Fruit fly (Drosophila melanogaster) whole organism, embryonic: Measurements from ENCODE around the gene crc.

Experiments used
- Ada2b ChIP-seq: fragments of 200-800 bp; sonication (Bioruptor generic); IDR thresholded peaks from 2 replicates; pipeline ENCODE4 v1.3.6; 2022; ENCODE audit warnings: missing biosample characterization, missing genetic modification characterization
- Aef1 ChIP-seq: fragments of 200-800 bp; sonication (Bioruptor generic); IDR thresholded peaks from 3 replicates; pipeline ENCODE4 v1.3.6; 2022; ENCODE audit warnings: missing biosample characterization, missing genetic modification characterization
- Atf3 ChIP-seq: fragments of 200-800 bp; sonication (Bioruptor generic); optimal IDR thresholded peaks from 3 replicates; lab custom pipeline; 2016; ENCODE audit warnings: missing biosample characterization, missing genetic modification characterization
- CG10979 ChIP-seq: fragments of 200-800 bp; sonication (Bioruptor generic); optimal IDR thresholded peaks from 2 replicates; lab custom pipeline; 2018; ENCODE audit warnings: missing biosample characterization, mild to moderate bottlenecking, missing genetic modification characterization, moderate library complexity
- CG11456 ChIP-seq: fragments of 200-800 bp; sonication (Bioruptor generic); IDR thresholded peaks from 3 replicates; pipeline ENCODE4 v1.3.6; 2022; ENCODE audit warnings: missing biosample characterization, missing genetic modification characterization
- CG13296 ChIP-seq: fragments of 200-800 bp; sonication (Bioruptor generic); optimal IDR thresholded peaks from 3 replicates; lab custom pipeline; 2018; ENCODE audit warnings: missing biosample characterization, mild to moderate bottlenecking, missing genetic modification characterization
- CG1529 ChIP-seq: fragments of 200-800 bp; sonication (Bioruptor generic); optimal IDR thresholded peaks from 3 replicates; lab custom pipeline; 2018; ENCODE audit warnings: missing biosample characterization, missing genetic modification characterization
- CG17361 ChIP-seq: fragments of 200-800 bp; sonication (Bioruptor generic); IDR thresholded peaks from 3 replicates; pipeline ENCODE4 v1.3.6; 2022; ENCODE audit warnings: missing biosample characterization, missing genetic modification characterization
- CG17912 ChIP-seq: fragments of 200-800 bp; sonication (Bioruptor generic); optimal IDR thresholded peaks from 2 replicates; lab custom pipeline; 2018; ENCODE audit warnings: missing biosample characterization, mild to moderate bottlenecking, missing genetic modification characterization
- CG18262 ChIP-seq: fragments of 200-800 bp; optimal IDR thresholded peaks from 3 replicates; lab custom pipeline; 2019; ENCODE audit warnings: missing biosample characterization, mild to moderate bottlenecking, missing genetic modification characterization, moderate library complexity
- CG3065 ChIP-seq: fragments of 200-800 bp; sonication (Bioruptor generic); optimal IDR thresholded peaks from 2 replicates; lab custom pipeline; 2016; ENCODE audit warnings: missing biosample characterization, missing genetic modification characterization
- CG31441 ChIP-seq: fragments of 200-800 bp; sonication (Bioruptor generic); IDR thresholded peaks from 2 replicates; pipeline ENCODE4 v1.3.6; 2022; ENCODE audit warnings: missing biosample characterization, missing genetic modification characterization
- CG34422 ChIP-seq: fragments of 200-800 bp; sonication (Bioruptor generic); IDR thresholded peaks from 3 replicates; pipeline ENCODE4 v1.3.6; 2022; ENCODE audit warnings: missing biosample characterization, missing genetic modification characterization
- CG3995 ChIP-seq: fragments of 200-800 bp; sonication (Bioruptor generic); optimal IDR thresholded peaks from 3 replicates; lab custom pipeline; 2016; ENCODE audit warnings: missing biosample characterization, missing genetic modification characterization
- CG4730 ChIP-seq: fragments of 200-800 bp; sonication (Bioruptor generic); IDR thresholded peaks from 2 replicates; pipeline ENCODE4 v1.3.6; 2022; ENCODE audit warnings: missing biosample characterization, missing genetic modification characterization
- CG6254 ChIP-seq: fragments of 200-800 bp; sonication (Bioruptor generic); optimal IDR thresholded peaks from 3 replicates; lab custom pipeline; 2017; ENCODE audit warnings: mild to moderate bottlenecking, missing biosample characterization, missing genetic modification reagents, missing genetic modification characterization
- CG8478 ChIP-seq: fragments of >200 bp; optimal IDR thresholded peaks from 2 replicates; lab custom pipeline; 2018
- D19A ChIP-seq: fragments of 200-800 bp; optimal IDR thresholded peaks from 3 replicates; lab custom pipeline; 2019; ENCODE audit warnings: missing biosample characterization, mild to moderate bottlenecking, missing genetic modification characterization, moderate library complexity
- E2f2 ChIP-seq: fragments of 200-800 bp; sonication (Bioruptor generic); IDR thresholded peaks from 2 replicates; pipeline ENCODE4 v1.3.6; 2022; ENCODE audit warnings: missing biosample characterization, missing genetic modification characterization
- ERR ChIP-seq: fragments of 200-800 bp; sonication (Bioruptor generic); optimal IDR thresholded peaks from 2 replicates; lab custom pipeline; 2016; ENCODE audit warnings: missing biosample characterization, missing genetic modification characterization
- Gug ChIP-seq: fragments of 200-800 bp; sonication (Bioruptor generic); IDR thresholded peaks from 4 replicates; pipeline ENCODE4 v1.3.6; 2022; ENCODE audit warnings: missing biosample characterization, missing genetic modification characterization
- MTF-1 ChIP-seq: fragments of 200-800 bp; sonication (Bioruptor generic); optimal IDR thresholded peaks from 2 replicates; lab custom pipeline; 2018; ENCODE audit warnings: missing biosample characterization, mild to moderate bottlenecking, missing genetic modification characterization, borderline replicate concordance
- NK7.1 ChIP-seq: fragments of 200-800 bp; sonication (Bioruptor generic); optimal IDR thresholded peaks from 3 replicates; lab custom pipeline; 2016; ENCODE audit warnings: missing biosample characterization, missing genetic modification characterization
- Nf-YA ChIP-seq: fragments of 200-800 bp; sonication (Bioruptor generic); IDR thresholded peaks from 2 replicates; pipeline ENCODE4 v1.3.6; 2022; ENCODE audit warnings: missing biosample characterization, missing genetic modification characterization
- Poxn ChIP-seq: fragments of 200-800 bp; sonication (Bioruptor generic); IDR thresholded peaks from 2 replicates; pipeline ENCODE4 v1.3.6; 2022; ENCODE audit warnings: missing biosample characterization, missing genetic modification characterization
- Rfx ChIP-seq: fragments of 200-800 bp; sonication (Bioruptor generic); IDR thresholded peaks from 2 replicates; pipeline ENCODE4 v1.3.6; 2022; ENCODE audit warnings: missing biosample characterization, missing genetic modification characterization
- Sox102F ChIP-seq: fragments of 200-800 bp; sonication (Bioruptor generic); optimal IDR thresholded peaks from 2 replicates; lab custom pipeline; 2018; ENCODE audit warnings: missing biosample characterization, mild to moderate bottlenecking, missing genetic modification characterization, moderate library complexity
- Ssrp ChIP-seq: fragments of 200-800 bp; sonication (Bioruptor generic); optimal IDR thresholded peaks from 2 replicates; lab custom pipeline; 2018; ENCODE audit warnings: missing biosample characterization, mild to moderate bottlenecking, missing genetic modification characterization, moderate library complexity
- Vsx1 ChIP-seq: fragments of 200-800 bp; sonication (Bioruptor generic); optimal IDR thresholded peaks from 2 replicates; lab custom pipeline; 2017; ENCODE audit warnings: missing biosample characterization, mild to moderate bottlenecking, missing genetic modification characterization, missing genetic modification reagents
- Xbp1 ChIP-seq: fragments of 200-800 bp; sonication (Bioruptor generic); optimal IDR thresholded peaks from 3 replicates; lab custom pipeline; 2016; ENCODE audit warnings: missing biosample characterization, mild to moderate bottlenecking, missing genetic modification characterization
- bsh ChIP-seq, 2 experiments: fragments of 200-800 bp; sonication (Bioruptor generic); optimal IDR thresholded peaks; 2 replicates each; lab custom pipeline; 2017 to 2018; ENCODE audit warnings: mild to moderate bottlenecking in 2 of 2, missing biosample characterization in 2 of 2, missing genetic modification characterization in 2 of 2, moderate library complexity in 1 of 2
- caup ChIP-seq: fragments of 200-800 bp; sonication (Bioruptor generic); optimal IDR thresholded peaks from 3 replicates; lab custom pipeline; 2017; ENCODE audit warnings: missing biosample characterization, mild to moderate bottlenecking, missing genetic modification characterization, moderate library complexity; ENCODE audit not compliant: severe bottlenecking
- chm ChIP-seq: fragments of 200-800 bp; sonication (Bioruptor generic); IDR thresholded peaks from 2 replicates; pipeline ENCODE4 v1.3.6; 2022; ENCODE audit warnings: missing biosample characterization, missing genetic modification characterization
- dati ChIP-seq: fragments of 200-800 bp; sonication (Bioruptor generic); IDR thresholded peaks from 2 replicates; pipeline ENCODE4 v1.3.6; 2022; ENCODE audit warnings: missing biosample characterization, missing genetic modification characterization
- dmrt11E ChIP-seq: fragments of 200-800 bp; sonication (Bioruptor generic); optimal IDR thresholded peaks from 3 replicates; lab custom pipeline; 2018; ENCODE audit warnings: missing biosample characterization, mild to moderate bottlenecking, missing genetic modification characterization, moderate library complexity
- dmrt99B ChIP-seq: fragments of 200-800 bp; sonication (Bioruptor generic); optimal IDR thresholded peaks from 2 replicates; lab custom pipeline; 2018; ENCODE audit warnings: missing biosample characterization, mild to moderate bottlenecking, missing genetic modification characterization, moderate library complexity
- ems ChIP-seq: fragments of 200-800 bp; sonication (Bioruptor generic); optimal IDR thresholded peaks from 3 replicates; lab custom pipeline; 2016; ENCODE audit warnings: missing biosample characterization, missing genetic modification characterization
- exex ChIP-seq: fragments of 200-800 bp; sonication (Bioruptor generic); optimal IDR thresholded peaks from 4 replicates; lab custom pipeline; 2018; ENCODE audit warnings: missing biosample characterization, mild to moderate bottlenecking, missing genetic modification characterization, moderate library complexity
- gem ChIP-seq: fragments of 200-800 bp; sonication (Bioruptor generic); optimal IDR thresholded peaks from 2 replicates; lab custom pipeline; 2019; ENCODE audit warnings: missing biosample characterization, mild to moderate bottlenecking, missing genetic modification characterization, moderate library complexity
- ind ChIP-seq: fragments of 200-800 bp; sonication (Bioruptor generic); optimal IDR thresholded peaks from 3 replicates; lab custom pipeline; 2016; ENCODE audit warnings: missing biosample characterization, missing genetic modification characterization
- onecut ChIP-seq: fragments of 200-800 bp; sonication (Bioruptor generic); IDR thresholded peaks from 2 replicates; pipeline ENCODE4 v1.3.6; 2022; ENCODE audit warnings: missing biosample characterization, missing genetic modification characterization
- row ChIP-seq: fragments of 200-800 bp; sonication (Bioruptor generic); IDR thresholded peaks from 3 replicates; pipeline ENCODE4 v1.3.6; 2022; ENCODE audit warnings: missing biosample characterization, missing genetic modification characterization
- sens ChIP-seq: fragments of 200-800 bp; sonication (Bioruptor generic); peaks from one replicate; lab custom pipeline; 2016; ENCODE audit warnings: missing biosample characterization, missing genetic modification characterization
- sens-2 ChIP-seq: fragments of 200-800 bp; sonication (Bioruptor generic); IDR thresholded peaks from 2 replicates; pipeline ENCODE4 v1.3.6; 2022; ENCODE audit warnings: missing biosample characterization, missing genetic modification characterization
- sob ChIP-seq: fragments of 200-800 bp; sonication (Bioruptor generic); IDR thresholded peaks from 2 replicates; pipeline ENCODE4 v1.3.6; 2022; ENCODE audit warnings: missing biosample characterization, missing genetic modification characterization
- sug ChIP-seq: fragments of 200-800 bp; optimal IDR thresholded peaks from 2 replicates; lab custom pipeline; 2019; ENCODE audit warnings: missing biosample characterization, mild to moderate bottlenecking, missing genetic modification characterization, moderate library complexity
- tap ChIP-seq: fragments of 200-800 bp; optimal IDR thresholded peaks from 3 replicates; lab custom pipeline; 2019; ENCODE audit warnings: missing biosample characterization, mild to moderate bottlenecking, missing genetic modification characterization, moderate library complexity
- twi ChIP-seq: fragments of 200-800 bp; optimal IDR thresholded peaks from 2 replicates; lab custom pipeline; 2019; ENCODE audit warnings: missing biosample characterization, mild to moderate bottlenecking, missing genetic modification characterization, moderate library complexity
- wek ChIP-seq: fragments of 200-800 bp; sonication (Bioruptor generic); optimal IDR thresholded peaks from 3 replicates; lab custom pipeline; 2018; ENCODE audit warnings: missing biosample characterization, mild to moderate bottlenecking, missing genetic modification characterization, moderate library complexity
- zen ChIP-seq: fragments of 200-800 bp; sonication (Bioruptor generic); optimal IDR thresholded peaks from 3 replicates; lab custom pipeline; 2018; ENCODE audit warnings: missing biosample characterization, mild to moderate bottlenecking, missing genetic modification characterization, moderate library complexity

Gene crc

dm6 chr2L:21309754-21310426 is 776 bp upstream of the crc start, which contains the start of gene Mondo (continued):
- TF ChIP-seq Ssrp (tag; lab: Kevin White, UChicago) (peak; percentile 50), sens-2 (GFP tag; lab: Robert Waterston, UW) (no peak), CG17361 (GFP tag; lab: Robert Waterston, UW) (peak; percentile 79; the same call in 2 of the 3 replicates), D19A (peak; percentile 37), CG11456 (no peak), zen (peak; percentile 53), tap (tag; lab: Kevin White, UChicago) (no peak), chm (GFP tag; lab: Robert Waterston, UW) (peak; percentile 60; the same call in 1 of the 2 replicates), CG4730 (0 out of 2 replicates have a peak, but pooled peaks have one; percentile 13), Sox102F (GFP tag; lab: Kevin White, UChicago) (peak; percentile 45), Aef1 (GFP tag; lab: Robert Waterston, UW) (peak; percentile 26; the same call in 1 of the 3 replicates), exex (peak; percentile 37), Gug (GFP tag; lab: Robert Waterston, UW) (peak; percentile 50; the same call in 1 of the 4 replicates), NK7.1 (no peak), caup (no peak), sens (peak; percentile 72), CG13296 (GFP tag; lab: Kevin White, UChicago) (no peak), Rfx (GFP tag; lab: Robert Waterston, UW) (peak; percentile 76), Poxn (GFP tag; lab: Robert Waterston, UW) (no peak), CG3995 (GFP tag; lab: Kevin White, UChicago) (peak; percentile 35), sob (GFP tag; lab: Robert Waterston, UW) (peak; percentile 64), CG8478 (lab: Kevin White, UChicago) (no peak), CG1529 (GFP tag; lab: Kevin White, UChicago) (no peak), dmrt99B (tag; lab: Kevin White, UChicago) (peak; percentile 37), CG3065 (GFP tag; lab: Kevin White, UChicago) (no peak), row (GFP tag; lab: Robert Waterston, UW) (peak; percentile 84), Atf3 (GFP tag; lab: Kevin White, UChicago) (no peak), Ada2b (GFP tag; lab: Robert Waterston, UW) (peak; percentile 29; the same call in 1 of the 2 replicates), bsh (GFP tag; optimal IDR thresholded peaks at IDR 0.05; lab: Kevin White, UChicago) (peak in 1 of 2 experiments; percentile 31), dmrt11E (tag; lab: Kevin White, UChicago) (peak; percentile 50), CG10979 (tag; lab: Kevin White, UChicago) (peak; percentile 6), Xbp1 (GFP tag; lab: Kevin White, UChicago) (no peak), E2f2 (GFP tag; lab: Robert Waterston, UW) (no peak), gem (tag; lab: Kevin White, UChicago) (peak; percentile 65), twi (tag; lab: Kevin White, UChicago) (peak; percentile 19), CG6254 (GFP tag; lab: Kevin White, UChicago) (no peak), Vsx1 (GFP tag; lab: Kevin White, UChicago) (no peak), CG34422 (GFP tag; lab: Robert Waterston, UW) (no peak), CG31441 (GFP tag; lab: Robert Waterston, UW) (peak; percentile 43; the same call in 1 of the 2 replicates), CG17912 (GFP tag; lab: Kevin White, UChicago) (no peak), MTF-1 (GFP tag; lab: Kevin White, UChicago) (no peak), Nf-YA (GFP tag; lab: Robert Waterston, UW) (0 out of 2 replicates have a peak, but pooled peaks have one; percentile 42), ind (peak; percentile 14), ERR (GFP tag; lab: Kevin White, UChicago) (peak; percentile 36), CG18262 (tag; lab: Kevin White, UChicago) (peak; percentile 52), wek (peak; percentile 100), ems (GFP tag; lab: Kevin White, UChicago) (peak; percentile 3), sug (tag; lab: Kevin White, UChicago) (no peak), dati (GFP tag; lab: Robert Waterston, UW) (no peak), onecut (no peak)
